Fruit fly (Drosophila melanogaster): ENCODE results near the gene Ibf2.
A peak's percentile ranks its signal among the peaks of the same experiment; 100 is the strongest.

Gene Ibf2

DNA sequence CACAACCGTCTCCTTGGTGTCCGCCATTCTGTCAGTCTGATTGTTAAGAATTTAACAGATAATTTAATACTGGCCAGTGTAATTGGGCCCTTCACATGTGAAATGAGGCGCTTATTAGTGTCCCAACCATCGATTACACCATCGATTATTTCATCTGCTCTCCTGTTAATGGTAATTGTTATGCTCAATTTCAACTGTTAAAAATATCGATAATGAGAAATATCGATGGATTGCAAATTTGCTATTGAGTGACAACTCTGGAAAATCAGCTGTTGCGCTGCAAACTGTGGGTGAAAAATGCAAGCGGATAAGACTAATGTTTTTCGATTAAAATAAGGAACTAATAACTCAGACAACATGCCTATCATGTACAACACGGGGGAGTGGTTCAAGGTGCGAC, 8.5 kb upstream of the Ibf2 start, which contains the start of the genes TrpRS and Vps16A (continued):
- TF ChIP-seq BEAF-32 (GFP tag; optimal IDR thresholded peaks at IDR 0.05) (peak; percentile 96), Fer1 (GFP tag; optimal IDR thresholded peaks at IDR 0.05) (peak; percentile 19), Awh (GFP tag; IDR thresholded peaks at IDR 0.05) (no peak), kah (GFP tag; optimal IDR thresholded peaks at IDR 0.05) (no peak), scrt (GFP tag; optimal IDR thresholded peaks at IDR 0.05) (peak; percentile 87), dmrt99B (tag; optimal IDR thresholded peaks at IDR 0.05) (no peak), CG5180 (GFP tag; optimal IDR thresholded peaks at IDR 0.05) (no peak), Camta (GFP tag; optimal IDR thresholded peaks at IDR 0.05) (no peak), org-1 (GFP tag; optimal IDR thresholded peaks at IDR 0.05) (no peak), emc (GFP tag; optimal IDR thresholded peaks at IDR 0.05) (no peak), z (GFP tag; IDR thresholded peaks at IDR 0.05) (no peak), CG1832 (GFP tag; optimal IDR thresholded peaks at IDR 0.05) (no peak), CG2120 (GFP tag; optimal IDR thresholded peaks at IDR 0.05) (peak; percentile 14), CG30431 (GFP tag; optimal IDR thresholded peaks at IDR 0.05) (no peak), CG6854 (GFP tag; optimal IDR thresholded peaks at IDR 0.05) (no peak), Oaz (GFP tag; IDR thresholded peaks at IDR 0.05) (no peak), CG6689 (GFP tag; IDR thresholded peaks at IDR 0.05) (no peak), Bdp1 (GFP tag; optimal IDR thresholded peaks at IDR 0.05) (no peak), sens (GFP tag) (peak; percentile 79), lab (GFP tag; optimal IDR thresholded peaks at IDR 0.05) (no peak), Mes4 (GFP tag; optimal IDR thresholded peaks at IDR 0.05) (no peak), nmo (GFP tag; optimal IDR thresholded peaks at IDR 0.05) (peak; percentile 57), CG1602 (GFP tag; optimal IDR thresholded peaks at IDR 0.05) (no peak), Tbp (GFP tag; optimal IDR thresholded peaks at IDR 0.05) (no peak), Bgb (GFP tag; IDR thresholded peaks at IDR 0.05; ENCODE audit: partially characterized antibody) (peak; percentile 99), Lhr (GFP tag; optimal IDR thresholded peaks at IDR 0.05) (peak; percentile 4), rib (GFP tag; IDR thresholded peaks at IDR 0.05) (no peak), hbn (GFP tag; IDR thresholded peaks at IDR 0.05; ENCODE audit: partially characterized antibody) (peak; percentile 97), CG14860 (GFP tag; IDR thresholded peaks at IDR 0.05; ENCODE audit: partially characterized antibody) (peak; percentile 98), Sin3A (optimal IDR thresholded peaks at IDR 0.05) (peak; percentile 41), E2f2 (GFP tag; IDR thresholded peaks at IDR 0.05) (peak; percentile 65), Elba2 (GFP tag; optimal IDR thresholded peaks at IDR 0.05) (peak; percentile 82), HLH54F (GFP tag; optimal IDR thresholded peaks at IDR 0.05) (no peak), sc (optimal IDR thresholded peaks at IDR 0.05) (no peak), sc (GFP tag; optimal IDR thresholded peaks at IDR 0.05) (no peak), Dbx (GFP tag; IDR thresholded peaks at IDR 0.05) (no peak), Optix (GFP tag; IDR thresholded peaks at IDR 0.05) (no peak), chif (GFP tag; optimal IDR thresholded peaks at IDR 0.05) (peak in 1 of 2 experiments; percentile 19), Hr3 (GFP tag; optimal IDR thresholded peaks at IDR 0.05) (no peak), CG11456 (GFP tag; IDR thresholded peaks at IDR 0.05) (no peak), pan (optimal IDR thresholded peaks at IDR 0.05) (no peak), pan (GFP tag; optimal IDR thresholded peaks at IDR 0.05 in 1 of 2, IDR thresholded peaks at IDR 0.05 in 1 of 2) (no peak), CG12219 (GFP tag; optimal IDR thresholded peaks at IDR 0.05) (no peak), cwo (GFP tag; optimal IDR thresholded peaks at IDR 0.05) (no peak), CG6791 (GFP tag; IDR thresholded peaks at IDR 0.05; ENCODE audit: partially characterized antibody) (peak; percentile 99), Meics (GFP tag; optimal IDR thresholded peaks at IDR 0.05) (no peak), CTCF (GFP tag; optimal IDR thresholded peaks at IDR 0.05) (peak; percentile 67), tin (GFP tag; optimal IDR thresholded peaks at IDR 0.05) (no peak), ems (GFP tag; optimal IDR thresholded peaks at IDR 0.05) (peak; percentile 17), HLH4C (GFP tag; IDR thresholded peaks at IDR 0.05; ENCODE audit: partially characterized antibody) (peak; percentile 99), Pdp1 (GFP tag; optimal IDR thresholded peaks at IDR 0.05) (no peak), CG10147 (GFP tag; optimal IDR thresholded peaks at IDR 0.05) (no peak), CG13123 (GFP tag; optimal IDR thresholded peaks at IDR 0.05) (no peak)

Measured in whole organism, embryonic.